Fruit fly (Drosophila melanogaster) whole organism, embryonic: Measurements from ENCODE around the gene CG17029.

ENCODE experiments used
- Awh ChIP-seq: fragments of 200-800 bp; sonication (Bioruptor generic); IDR thresholded peaks from 2 replicates; pipeline ENCODE4, ENCODE4 v1.3.6; 2022; ENCODE audit warnings: missing biosample characterization, missing genetic modification characterization
- B-H1 ChIP-seq: fragments of 200-800 bp; sonication (Bioruptor generic); IDR thresholded peaks from 3 replicates; pipeline ENCODE4 v1.3.6; 2022; ENCODE audit warnings: missing biosample characterization, missing genetic modification characterization
- CG10267 ChIP-seq: fragments of 200-800 bp; sonication (Bioruptor generic); optimal IDR thresholded peaks from 2 replicates; lab custom pipeline; 2018; ENCODE audit warnings: missing biosample characterization, mild to moderate bottlenecking, missing genetic modification characterization, moderate library complexity
- CG12391 ChIP-seq: fragments of 200-800 bp; sonication (Bioruptor generic); optimal IDR thresholded peaks from 3 replicates; lab custom pipeline; 2018; ENCODE audit warnings: missing biosample characterization, mild to moderate bottlenecking, missing genetic modification characterization, moderate library complexity
- CG13624 ChIP-seq: fragments of 200-800 bp; sonication (Bioruptor generic); optimal IDR thresholded peaks from 2 replicates; lab custom pipeline; 2016; ENCODE audit warnings: missing biosample characterization, missing genetic modification characterization
- CG14710 ChIP-seq: fragments of 200-800 bp; sonication (Bioruptor generic); optimal IDR thresholded peaks from 3 replicates; lab custom pipeline; 2019; ENCODE audit warnings: missing biosample characterization, mild to moderate bottlenecking, missing genetic modification characterization, moderate library complexity
- CG15073 ChIP-seq: fragments of 200-800 bp; sonication (Bioruptor generic); optimal IDR thresholded peaks from 2 replicates; lab custom pipeline; 2016; ENCODE audit warnings: missing biosample characterization, missing genetic modification characterization
- CG15479 ChIP-seq: fragments of 200-800 bp; sonication (Bioruptor generic); optimal IDR thresholded peaks from 3 replicates; lab custom pipeline; 2019; ENCODE audit warnings: missing biosample characterization, mild to moderate bottlenecking, missing genetic modification characterization, moderate library complexity
- CG16779 ChIP-seq: fragments of 200-800 bp; sonication (Bioruptor generic); IDR thresholded peaks from 2 replicates; pipeline ENCODE4 v1.3.6; 2022; ENCODE audit warnings: missing biosample characterization, missing genetic modification characterization
- CG17802 ChIP-seq: fragments of 200-800 bp; sonication (Bioruptor generic); optimal IDR thresholded peaks from 2 replicates; lab custom pipeline; 2018; ENCODE audit warnings: missing biosample characterization, mild to moderate bottlenecking, missing genetic modification characterization, moderate library complexity
- CG17912 ChIP-seq: fragments of 200-800 bp; sonication (Bioruptor generic); optimal IDR thresholded peaks from 2 replicates; lab custom pipeline; 2018; ENCODE audit warnings: missing biosample characterization, mild to moderate bottlenecking, missing genetic modification characterization
- CG18011 ChIP-seq: fragments of 200-800 bp; sonication (Bioruptor generic); optimal IDR thresholded peaks from 2 replicates; lab custom pipeline; 2017; ENCODE audit warnings: missing biosample characterization, missing genetic modification characterization, mild to moderate bottlenecking, moderate library complexity, missing genotype
- CG2116 ChIP-seq: fragments of 200-800 bp; sonication (Bioruptor generic); optimal IDR thresholded peaks from 3 replicates; lab custom pipeline; 2018; ENCODE audit warnings: missing biosample characterization, mild to moderate bottlenecking, missing genetic modification characterization
- CG4360 ChIP-seq: fragments of 200-800 bp; sonication (Bioruptor generic); IDR thresholded peaks from 2 replicates; pipeline ENCODE4 v1.3.6; 2022; ENCODE audit warnings: missing biosample characterization, missing genetic modification characterization
- CG4404 ChIP-seq: fragments of 200-800 bp; sonication (Bioruptor generic); IDR thresholded peaks from 2 replicates; pipeline ENCODE4 v1.3.6; 2022; ENCODE audit warnings: missing biosample characterization, missing genetic modification characterization
- CG7786 ChIP-seq: fragments of 200-800 bp; sonication (Bioruptor generic); optimal IDR thresholded peaks from 2 replicates; lab custom pipeline; 2016; ENCODE audit warnings: missing biosample characterization, missing genetic modification characterization
- CG7839 ChIP-seq: fragments of 200-800 bp; sonication (Bioruptor generic); optimal IDR thresholded peaks from 3 replicates; lab custom pipeline; 2018; ENCODE audit warnings: missing biosample characterization, mild to moderate bottlenecking, missing genetic modification characterization, moderate library complexity
- CG8388 ChIP-seq: fragments of 200-800 bp; sonication (Bioruptor generic); optimal IDR thresholded peaks from 2 replicates; lab custom pipeline; 2019; ENCODE audit warnings: missing biosample characterization, mild to moderate bottlenecking, missing genetic modification characterization, moderate library complexity
- CG9932 ChIP-seq: fragments of 200-800 bp; sonication (Bioruptor generic); IDR thresholded peaks from 2 replicates; pipeline ENCODE4 v1.3.6; 2022; ENCODE audit warnings: missing biosample characterization, missing genetic modification characterization
- Camta ChIP-seq: fragments of 200-800 bp; sonication (Bioruptor generic); optimal IDR thresholded peaks from 2 replicates; lab custom pipeline; 2016; ENCODE audit warnings: missing biosample characterization, missing genetic modification characterization
- Dip2 ChIP-seq: fragments of 200-800 bp; sonication (Bioruptor generic); IDR thresholded peaks from 2 replicates; pipeline ENCODE4 v1.3.6; 2022; ENCODE audit warnings: missing biosample characterization, missing genetic modification characterization
- Drgx ChIP-seq: fragments of 200-800 bp; sonication (Bioruptor generic); IDR thresholded peaks from 2 replicates; pipeline ENCODE4 v1.3.6; 2022; ENCODE audit warnings: missing biosample characterization, missing genetic modification characterization
- Ets97D ChIP-seq: fragments of 200-800 bp; sonication (Bioruptor generic); optimal IDR thresholded peaks from 3 replicates; lab custom pipeline; 2016; ENCODE audit warnings: missing biosample characterization, missing genetic modification characterization
- Fer1 ChIP-seq: fragments of 200-800 bp; sonication (Bioruptor generic); optimal IDR thresholded peaks from 2 replicates; lab custom pipeline; 2017; ENCODE audit warnings: missing biosample characterization, mild to moderate bottlenecking, missing genetic modification characterization
- Fer3 ChIP-seq: fragments of 200-800 bp; sonication (Bioruptor generic); optimal IDR thresholded peaks from 2 replicates; lab custom pipeline; 2018; ENCODE audit warnings: missing biosample characterization, mild to moderate bottlenecking, missing genetic modification characterization, moderate library complexity
- HHEX ChIP-seq: fragments of 200-800 bp; sonication (Bioruptor generic); optimal IDR thresholded peaks from 3 replicates; lab custom pipeline; 2017; ENCODE audit warnings: missing biosample characterization, mild to moderate bottlenecking, missing genetic modification characterization, missing genetic modification reagents
- Kr ChIP-seq: fragments of 200-800 bp; sonication (Bioruptor generic); optimal IDR thresholded peaks from 2 replicates; lab custom pipeline; 2017; ENCODE audit warnings: missing biosample characterization, mild to moderate bottlenecking, missing genetic modification characterization
- Mad ChIP-seq: fragments of 200-800 bp; sonication (Bioruptor generic); optimal IDR thresholded peaks from 2 replicates; lab custom pipeline; 2016; ENCODE audit warnings: missing biosample characterization, missing genetic modification characterization
- NFAT ChIP-seq: fragments of 200-800 bp; sonication (Bioruptor generic); IDR thresholded peaks from 2 replicates; pipeline ENCODE4 v1.3.6; 2022; ENCODE audit warnings: missing biosample characterization, missing genetic modification characterization
- Nf-YB ChIP-seq: fragments of 200-800 bp; sonication (Bioruptor generic); optimal IDR thresholded peaks from 3 replicates; lab custom pipeline; 2019; ENCODE audit warnings: missing biosample characterization, mild to moderate bottlenecking, missing genetic modification characterization, moderate library complexity
- Sin3A ChIP-seq: fragments of >200 bp; optimal IDR thresholded peaks from 2 replicates; lab custom pipeline; 2018
- bbx ChIP-seq: fragments of 200-800 bp; sonication (Bioruptor generic); IDR thresholded peaks from 2 replicates; pipeline ENCODE4 v1.3.6; 2022; ENCODE audit warnings: missing biosample characterization, missing genetic modification characterization; ENCODE audit not compliant: partially characterized antibody
- bcd ChIP-seq: fragments of 200-800 bp; sonication (Bioruptor generic); optimal IDR thresholded peaks from 2 replicates; lab custom pipeline; 2017; ENCODE audit warnings: missing biosample characterization, mild to moderate bottlenecking, missing genetic modification characterization
- br ChIP-seq: fragments of >200 bp; optimal IDR thresholded peaks from 2 replicates; lab custom pipeline; 2017
- chm ChIP-seq: fragments of 200-800 bp; sonication (Bioruptor generic); IDR thresholded peaks from 2 replicates; pipeline ENCODE4 v1.3.6; 2022; ENCODE audit warnings: missing biosample characterization, missing genetic modification characterization
- en ChIP-seq: fragments of 200-800 bp; sonication (Bioruptor generic); optimal IDR thresholded peaks from 2 replicates; lab custom pipeline; 2016; ENCODE audit warnings: missing biosample characterization, missing genetic modification characterization
- ham ChIP-seq: fragments of 200-800 bp; sonication (Bioruptor generic); IDR thresholded peaks from 2 replicates; pipeline ENCODE4 v1.3.6; 2022; ENCODE audit warnings: missing biosample characterization, missing genetic modification characterization
- klu ChIP-seq: fragments of 200-800 bp; sonication (Bioruptor generic); IDR thresholded peaks from 2 replicates; pipeline ENCODE4 v1.3.6; 2022; ENCODE audit warnings: missing biosample characterization, missing genetic modification characterization
- peb ChIP-seq: fragments of 200-800 bp; sonication (Bioruptor generic); IDR thresholded peaks from 2 replicates; pipeline ENCODE4 v1.3.6; 2022; ENCODE audit warnings: missing biosample characterization, missing genetic modification characterization
- phol ChIP-seq: fragments of 200-800 bp; sonication (Bioruptor generic); optimal IDR thresholded peaks from 3 replicates; lab custom pipeline; 2018; ENCODE audit warnings: missing biosample characterization, mild to moderate bottlenecking, missing genetic modification characterization, moderate library complexity
- seq ChIP-seq: fragments of 200-800 bp; sonication (Bioruptor generic); IDR thresholded peaks from 2 replicates; pipeline ENCODE4 v1.3.6; 2022; ENCODE audit warnings: missing biosample characterization, missing genetic modification characterization
- stc ChIP-seq: fragments of 200-800 bp; sonication (Bioruptor generic); IDR thresholded peaks from 2 replicates; pipeline ENCODE4 v1.3.6; 2022; ENCODE audit warnings: missing biosample characterization, missing genetic modification characterization
- tap ChIP-seq: fragments of 200-800 bp; optimal IDR thresholded peaks from 3 replicates; lab custom pipeline; 2019; ENCODE audit warnings: missing biosample characterization, mild to moderate bottlenecking, missing genetic modification characterization, moderate library complexity
- tll ChIP-seq, 2 experiments: fragments of 200-800 bp in 1 of 2; fragments of >200 bp in 1 of 2; sonication (Bioruptor generic) in 1 of 2; optimal IDR thresholded peaks; 2 replicates each; lab custom pipeline; 2017 to 2019; ENCODE audit warnings: missing biosample characterization in 2 of 2, missing genetic modification characterization in 2 of 2, mild to moderate bottlenecking in 1 of 2, moderate library complexity in 1 of 2
- tna ChIP-seq: fragments of 200-800 bp; sonication (Bioruptor generic); IDR thresholded peaks from 2 replicates; pipeline ENCODE4 v1.3.6; 2022; ENCODE audit warnings: missing biosample characterization, missing genetic modification characterization; ENCODE audit not compliant: partially characterized antibody
- toy ChIP-seq: fragments of 200-800 bp; sonication (Bioruptor generic); IDR thresholded peaks from 2 replicates; pipeline ENCODE4 v1.3.6; 2022; ENCODE audit warnings: missing biosample characterization, missing genetic modification characterization
- tx ChIP-seq: fragments of 200-800 bp; sonication (Bioruptor generic); optimal IDR thresholded peaks from 2 replicates; lab custom pipeline; 2016; ENCODE audit warnings: missing biosample characterization, missing genetic modification characterization
- vnd ChIP-seq: fragments of 200-800 bp; sonication (Bioruptor generic); IDR thresholded peaks from 3 replicates; pipeline ENCODE4 v1.3.6; 2022; ENCODE audit warnings: missing biosample characterization, missing genetic modification characterization; ENCODE audit not compliant: partially characterized antibody
- wek ChIP-seq: fragments of 200-800 bp; sonication (Bioruptor generic); optimal IDR thresholded peaks from 3 replicates; lab custom pipeline; 2018; ENCODE audit warnings: missing biosample characterization, mild to moderate bottlenecking, missing genetic modification characterization, moderate library complexity
- yki ChIP-seq: fragments of >200 bp; optimal IDR thresholded peaks from 3 replicates; lab custom pipeline; 2018
- zen ChIP-seq: fragments of 200-800 bp; sonication (Bioruptor generic); optimal IDR thresholded peaks from 3 replicates; lab custom pipeline; 2018; ENCODE audit warnings: missing biosample characterization, mild to moderate bottlenecking, missing genetic modification characterization, moderate library complexity
- zf30C ChIP-seq: fragments of 200-800 bp; sonication (Bioruptor generic); optimal IDR thresholded peaks from 3 replicates; lab custom pipeline; 2018; ENCODE audit warnings: missing biosample characterization, mild to moderate bottlenecking, missing genetic modification characterization

The CG17029 gene

dm6 chr3L:15956448-15957010 lies 20.1 kb upstream of the CG17029 start, which contains the start of gene elgi (continued):
- TF ChIP-seq CG4360 (GFP tag; lab: Robert Waterston, UW), result no peak
- TF ChIP-seq bbx (GFP tag; lab: Robert Waterston, UW), result peak; percentile 49
- TF ChIP-seq CG16779 (GFP tag; lab: Robert Waterston, UW), result peak; percentile 37; the same call in 1 of the 2 replicates
- no peak for TF ChIP-seq tna (GFP tag; lab: Robert Waterston, UW)
- no peak for TF ChIP-seq peb (GFP tag; lab: Robert Waterston, UW)
- TF ChIP-seq CG2116, result peak; percentile 23
- TF ChIP-seq yki (lab: Kevin White, UChicago), result no peak
- peak; percentile 35 for TF ChIP-seq CG14710 (tag; lab: Kevin White, UChicago)
- peak; percentile 53 for TF ChIP-seq Ets97D (GFP tag; lab: Kevin White, UChicago)
- no peak for TF ChIP-seq CG7839 (tag; lab: Kevin White, UChicago)
- TF ChIP-seq zen (tag; lab: Kevin White, UChicago), result peak; percentile 12
- peak; percentile 76 for TF ChIP-seq CG7786
- no peak for TF ChIP-seq tap
- peak; percentile 56 for TF ChIP-seq Camta (GFP tag; lab: Kevin White, UChicago)
- TF ChIP-seq B-H1, result peak; percentile 24; the same call in 1 of the 3 replicates
- no peak for TF ChIP-seq Dip2 (GFP tag; lab: Robert Waterston, UW)
- TF ChIP-seq CG10267, result peak; percentile 95
- no peak for TF ChIP-seq wek (GFP tag; lab: Kevin White, UChicago)
- TF ChIP-seq tll (GFP tag; optimal IDR thresholded peaks at IDR 0.05; lab: Kevin White, UChicago), result no peak
- no peak for TF ChIP-seq br (lab: Kevin White, UChicago)
- TF ChIP-seq CG17802 (tag; lab: Kevin White, UChicago), result no peak
- no peak for TF ChIP-seq Nf-YB (GFP tag; lab: Kevin White, UChicago)
- no peak for TF ChIP-seq toy (GFP tag; lab: Robert Waterston, UW)
- TF ChIP-seq CG13624, result peak; percentile 69
- peak; percentile 47 for TF ChIP-seq CG12391 (tag; lab: Kevin White, UChicago)
- no peak for TF ChIP-seq CG17912
- peak; percentile 15 for TF ChIP-seq tx (GFP tag; lab: Kevin White, UChicago)
- 0 out of 2 replicates have a peak, but pooled peaks have one; percentile 5 for TF ChIP-seq chm (GFP tag; lab: Robert Waterston, UW)
- TF ChIP-seq Fer3 (tag; lab: Kevin White, UChicago), result peak; percentile 26
- no peak for TF ChIP-seq CG8388 (GFP tag; lab: Kevin White, UChicago)
- no peak for TF ChIP-seq klu (GFP tag; lab: Robert Waterston, UW)
- TF ChIP-seq Drgx (GFP tag; lab: Robert Waterston, UW), result no peak
- no peak for TF ChIP-seq Kr (GFP tag; lab: Kevin White, UChicago)
- no peak for TF ChIP-seq seq (GFP tag; lab: Robert Waterston, UW)
- TF ChIP-seq stc (GFP tag; lab: Robert Waterston, UW), result no peak
- no peak for TF ChIP-seq zf30C (GFP tag; lab: Kevin White, UChicago)
- TF ChIP-seq CG9932 (GFP tag; lab: Robert Waterston, UW), result peak; percentile 82
- peak; percentile 30 for TF ChIP-seq HHEX (GFP tag; lab: Kevin White, UChicago)
- peak; percentile 64 for TF ChIP-seq bcd (GFP tag; lab: Kevin White, UChicago)
- TF ChIP-seq vnd (GFP tag; lab: Robert Waterston, UW), result no peak
- no peak for TF ChIP-seq CG15479 (GFP tag; lab: Kevin White, UChicago)
- TF ChIP-seq ham (GFP tag; lab: Robert Waterston, UW), result no peak
- TF ChIP-seq CG4404, result no peak
- TF ChIP-seq Sin3A (lab: Kevin White, UChicago), result peak; percentile 0
- no peak for TF ChIP-seq CG15073 (GFP tag; lab: Kevin White, UChicago)
- TF ChIP-seq Mad (GFP tag; lab: Kevin White, UChicago), result peak; percentile 9
- TF ChIP-seq CG18011 (GFP tag; lab: Kevin White, UChicago), result peak; percentile 34
- TF ChIP-seq Fer1 (GFP tag; lab: Kevin White, UChicago), result peak; percentile 52
- peak; percentile 67 for TF ChIP-seq phol (tag; lab: Kevin White, UChicago)
- no peak for TF ChIP-seq en (GFP tag; lab: Kevin White, UChicago)
- no peak for TF ChIP-seq Awh (GFP tag; lab: Robert Waterston, UW)
- TF ChIP-seq NFAT (GFP tag; lab: Robert Waterston, UW), result peak; percentile 74
